Worm (Caenorhabditis elegans): ENCODE data around the gene clec-85.

ce11 chrIV:2808154-2808553 lies 42.5 kb upstream of the clec-85 start:
- no peak for TF ChIP-seq irx-1 (tag; optimal IDR thresholded peaks at IDR 0.05)
- no peak for TF ChIP-seq nhr-28 (tag; optimal IDR thresholded peaks at IDR 0.05)
- no peak for TF ChIP-seq unc-130 (tag; optimal IDR thresholded peaks at IDR 0.05)
- TF ChIP-seq mdl-1 (tag; optimal IDR thresholded peaks at IDR 0.05), result no peak
- no peak for TF ChIP-seq lin-13 (GFP tag; optimal IDR thresholded peaks at IDR 0.05)
